Fruit fly (Drosophila melanogaster): ENCODE results near the gene CG12081.
A peak's percentile ranks its signal among the peaks of the same experiment; 100 is the strongest.

The CG12081 gene

dm6 chrX:8571936-8572335, 16.7 kb upstream of the CG12081 start:
- no peak for TF ChIP-seq Mnt (GFP tag; optimal IDR thresholded peaks at IDR 0.05)

DNA sequence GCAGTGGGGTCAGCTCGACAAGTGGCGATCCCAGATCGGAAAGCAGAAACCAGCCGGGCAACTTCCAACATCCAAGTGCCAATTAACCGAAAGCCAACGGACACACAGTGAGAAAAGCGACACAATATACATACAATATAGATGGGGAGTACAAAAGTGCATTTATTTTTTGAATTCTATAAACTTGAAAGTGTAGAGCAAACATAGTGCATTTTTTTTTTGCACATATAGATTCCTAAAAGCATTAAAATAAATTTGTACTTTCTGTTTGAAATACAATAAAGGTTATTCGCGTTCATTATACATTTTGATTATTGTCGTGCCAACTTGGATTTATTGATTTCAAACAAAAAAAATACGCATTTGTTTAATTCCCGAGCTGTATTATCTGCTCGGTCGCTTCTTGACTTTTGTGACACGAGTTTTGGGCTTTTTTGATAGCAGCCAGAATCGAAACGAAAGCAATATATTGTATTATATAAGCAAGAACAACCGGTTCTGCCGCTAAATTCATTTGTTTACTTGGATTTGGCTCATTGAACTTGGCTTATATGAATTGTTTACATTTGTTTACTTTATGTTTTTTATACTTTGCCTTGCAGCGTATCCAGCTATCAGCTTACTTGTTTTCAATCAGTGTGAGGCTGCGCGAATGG, 15.5 kb upstream of the CG12081 start, which contains the start of gene spirit:
spirit (minus strand) TSS at position 655 of the 656 bp plus-strand sequence.
- peak; percentile 47 for TF ChIP-seq kay (GFP tag; ENCODE audit: borderline replicate concordance)
- TF ChIP-seq CG7101 (tag; optimal IDR thresholded peaks at IDR 0.05): no peak

DNA sequence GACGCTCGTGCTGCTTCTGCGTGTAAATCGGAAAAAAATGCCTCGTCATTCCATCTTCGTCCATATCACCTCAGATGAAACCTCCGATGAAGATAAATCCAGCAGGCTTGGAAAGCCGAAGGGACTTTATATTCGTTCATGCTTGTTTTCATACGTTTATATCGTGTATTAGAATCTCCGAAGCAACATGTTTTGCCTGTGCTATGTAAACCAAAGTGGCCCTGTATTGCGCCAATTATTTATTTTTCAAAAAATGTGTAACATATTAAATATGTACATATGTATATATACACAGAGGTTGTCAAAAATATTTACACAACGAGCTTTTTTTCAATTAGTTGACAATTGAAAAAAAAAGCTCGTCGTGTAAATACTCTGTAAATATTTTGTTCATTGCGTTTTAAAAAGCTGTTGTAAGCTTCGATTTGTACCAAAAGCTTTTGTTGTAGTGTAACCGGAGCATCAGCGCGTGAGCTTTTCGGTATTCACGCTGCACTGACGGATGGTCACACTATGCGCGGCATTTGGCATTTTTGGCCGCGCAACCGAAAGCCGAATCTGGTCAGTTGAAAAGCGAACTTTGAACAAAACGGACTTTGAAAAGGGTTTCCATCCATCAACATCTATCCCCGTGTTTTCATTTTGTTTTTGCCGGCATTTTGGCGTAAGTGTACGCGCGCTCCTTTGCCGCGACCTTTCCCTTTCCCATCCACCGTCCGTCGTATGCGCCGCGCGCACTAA, 14.7 kb upstream of the CG12081 start, which contains the start of gene CG12065:
CG12065 (plus strand) TSS at position 563 of the 741 bp plus-strand sequence.
- TF ChIP-seq tj (GFP tag; optimal IDR thresholded peaks at IDR 0.05) (no peak), bab1 (GFP tag; optimal IDR thresholded peaks at IDR 0.05) (peak; percentile 87), Crg-1 (GFP tag; optimal IDR thresholded peaks at IDR 0.05) (no peak), cic (GFP tag; optimal IDR thresholded peaks at IDR 0.05) (peak; percentile 52), ovo (GFP tag; optimal IDR thresholded peaks at IDR 0.05) (no peak), cnc (optimal IDR thresholded peaks at IDR 0.05) (peak in 1 of 2 experiments; percentile 31), CG33017 (tag; optimal IDR thresholded peaks at IDR 0.05) (peak; percentile 10), CG7045 (GFP tag; optimal IDR thresholded peaks at IDR 0.05) (no peak), CG11617 (GFP tag; optimal IDR thresholded peaks at IDR 0.05) (no peak), toe (GFP tag; optimal IDR thresholded peaks at IDR 0.05) (no peak), kay (GFP tag; ENCODE audit: borderline replicate concordance) (no peak), CG5204 (GFP tag; optimal IDR thresholded peaks at IDR 0.05) (no peak), Mnt (GFP tag; optimal IDR thresholded peaks at IDR 0.05) (peak; percentile 39), pad (GFP tag; optimal IDR thresholded peaks at IDR 0.05) (no peak), CG7101 (tag; optimal IDR thresholded peaks at IDR 0.05) (no peak), CG1620 (GFP tag; optimal IDR thresholded peaks at IDR 0.05) (peak; percentile 16), CG12768 (GFP tag; optimal IDR thresholded peaks at IDR 0.05) (peak; percentile 23), Hr96 (GFP tag; optimal IDR thresholded peaks at IDR 0.05) (no peak), Clk (GFP tag; optimal IDR thresholded peaks at IDR 0.05) (no peak), CG14711 (tag; optimal IDR thresholded peaks at IDR 0.05) (peak; percentile 12)

- peak; percentile 71 for TF ChIP-seq CG14711 (tag; optimal IDR thresholded peaks at IDR 0.05)
- peak; percentile 44 for TF ChIP-seq Clk (GFP tag; optimal IDR thresholded peaks at IDR 0.05)
- peak; percentile 82 for TF ChIP-seq CG7101 (tag; optimal IDR thresholded peaks at IDR 0.05)
- TF ChIP-seq cic (GFP tag; optimal IDR thresholded peaks at IDR 0.05): no peak
- peak; percentile 52 for TF ChIP-seq CG11617 (GFP tag; optimal IDR thresholded peaks at IDR 0.05)
- TF ChIP-seq Mnt (GFP tag; optimal IDR thresholded peaks at IDR 0.05): peak; percentile 14
- peak; percentile 71 for TF ChIP-seq CG33017 (tag; optimal IDR thresholded peaks at IDR 0.05)
- TF ChIP-seq cnc (optimal IDR thresholded peaks at IDR 0.05): no peak
- TF ChIP-seq tj (GFP tag; optimal IDR thresholded peaks at IDR 0.05): peak; percentile 35
- peak; percentile 43 for TF ChIP-seq CG5204 (GFP tag; optimal IDR thresholded peaks at IDR 0.05)
- no peak for TF ChIP-seq Crg-1 (GFP tag; optimal IDR thresholded peaks at IDR 0.05)
- TF ChIP-seq toe (GFP tag; optimal IDR thresholded peaks at IDR 0.05): peak; percentile 10
- TF ChIP-seq CG7045 (GFP tag; optimal IDR thresholded peaks at IDR 0.05): no peak
- no peak for TF ChIP-seq CG12768 (GFP tag; optimal IDR thresholded peaks at IDR 0.05)
- peak; percentile 26 for TF ChIP-seq ovo (GFP tag; optimal IDR thresholded peaks at IDR 0.05)
- peak; percentile 93 for TF ChIP-seq kay (GFP tag; ENCODE audit: borderline replicate concordance)
- TF ChIP-seq pad (GFP tag; optimal IDR thresholded peaks at IDR 0.05): peak; percentile 32
- TF ChIP-seq CG1620 (GFP tag; optimal IDR thresholded peaks at IDR 0.05): peak; percentile 25
- peak; percentile 67 for TF ChIP-seq bab1 (GFP tag; optimal IDR thresholded peaks at IDR 0.05)
These were observed 13.8 kb upstream of the CG12081 start for dm6 chrX:8574672-8575350.

DNA sequence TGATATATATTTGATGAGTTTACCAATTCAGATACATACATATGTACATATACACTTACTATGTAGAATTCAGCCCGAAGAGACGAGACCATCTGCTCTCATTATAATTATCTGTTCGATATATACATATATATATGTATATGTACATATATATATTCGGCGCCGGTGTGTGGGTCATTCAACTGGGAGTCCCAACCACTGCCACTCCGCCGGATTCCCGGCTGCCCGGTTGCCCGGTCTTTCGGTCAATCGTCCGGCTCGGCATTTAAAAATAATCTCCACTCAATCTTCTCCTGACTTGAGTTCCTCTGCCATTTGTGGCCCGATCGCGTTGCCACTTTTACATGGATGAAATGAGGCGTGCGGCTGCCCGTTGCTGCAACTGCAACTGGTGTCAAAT, 11.9 kb upstream of the CG12081 start:
- TF ChIP-seq CG11617 (GFP tag; optimal IDR thresholded peaks at IDR 0.05): no peak
- no peak for TF ChIP-seq toe (GFP tag; optimal IDR thresholded peaks at IDR 0.05)
- no peak for TF ChIP-seq kay (GFP tag; ENCODE audit: borderline replicate concordance)

DNA sequence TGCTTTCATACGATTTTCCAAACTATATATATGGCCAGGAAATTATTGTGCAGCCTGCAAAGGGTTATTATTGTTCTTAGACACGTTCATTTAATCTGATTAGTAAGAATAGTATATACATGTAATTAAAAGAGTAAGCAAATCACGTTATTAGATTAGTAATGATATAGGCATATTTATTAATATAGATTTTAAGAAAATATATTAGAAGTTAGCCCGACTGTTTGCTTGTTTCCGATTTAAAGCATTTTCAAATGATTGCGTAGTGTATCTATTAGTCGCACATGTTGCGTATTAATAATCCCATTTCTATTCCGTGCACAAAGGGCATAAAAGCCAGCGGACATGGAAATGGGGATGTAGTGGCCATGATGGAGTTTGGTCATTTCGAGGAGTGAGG, 9.5 kb upstream of the CG12081 start:
- no peak for TF ChIP-seq Clk (GFP tag; optimal IDR thresholded peaks at IDR 0.05)
- TF ChIP-seq tj (GFP tag; optimal IDR thresholded peaks at IDR 0.05): no peak
- no peak for TF ChIP-seq ovo (GFP tag; optimal IDR thresholded peaks at IDR 0.05)
- no peak for TF ChIP-seq Crg-1 (GFP tag; optimal IDR thresholded peaks at IDR 0.05)
- TF ChIP-seq CG11617 (GFP tag; optimal IDR thresholded peaks at IDR 0.05): no peak
- no peak for TF ChIP-seq Hr96 (GFP tag; optimal IDR thresholded peaks at IDR 0.05)
- TF ChIP-seq cic (GFP tag; optimal IDR thresholded peaks at IDR 0.05): no peak
- TF ChIP-seq toe (GFP tag; optimal IDR thresholded peaks at IDR 0.05): no peak
- TF ChIP-seq CG1620 (GFP tag; optimal IDR thresholded peaks at IDR 0.05): no peak
- TF ChIP-seq cnc (optimal IDR thresholded peaks at IDR 0.05): no peak
- TF ChIP-seq CG12768 (GFP tag; optimal IDR thresholded peaks at IDR 0.05): no peak
- no peak for TF ChIP-seq CG7101 (tag; optimal IDR thresholded peaks at IDR 0.05)
- no peak for TF ChIP-seq Mnt (GFP tag; optimal IDR thresholded peaks at IDR 0.05)
- TF ChIP-seq pad (GFP tag; optimal IDR thresholded peaks at IDR 0.05): no peak
- no peak for TF ChIP-seq CG5204 (GFP tag; optimal IDR thresholded peaks at IDR 0.05)
- TF ChIP-seq CG7045 (GFP tag; optimal IDR thresholded peaks at IDR 0.05): no peak
- TF ChIP-seq CG14711 (tag; optimal IDR thresholded peaks at IDR 0.05): no peak
- TF ChIP-seq bab1 (GFP tag; optimal IDR thresholded peaks at IDR 0.05): no peak
- no peak for TF ChIP-seq CG33017 (tag; optimal IDR thresholded peaks at IDR 0.05)
